Fruit fly (Drosophila melanogaster) whole organism, wandering third instar larva: Measurements from ENCODE around the gene CG11905.

Source experiments
- Abd-B ChIP-seq: fragments of >200 bp; optimal IDR thresholded peaks from 2 replicates; lab custom pipeline; 2017; ENCODE audit warnings: missing biosample characterization, missing genetic modification characterization
- CG32264 ChIP-seq: fragments of 200-800 bp; sonication (Bioruptor generic); optimal IDR thresholded peaks from 2 replicates; lab custom pipeline; 2016; ENCODE audit warnings: missing biosample characterization, missing genetic modification characterization
- CG9705 ChIP-seq: fragments of 200-800 bp; sonication (Bioruptor generic); optimal IDR thresholded peaks from 2 replicates; lab custom pipeline; 2018; ENCODE audit warnings: missing biosample characterization, mild to moderate bottlenecking, missing genetic modification characterization
- CrebA ChIP-seq: fragments of 200-800 bp; sonication (Bioruptor generic); optimal IDR thresholded peaks from 2 replicates; lab custom pipeline; 2016; ENCODE audit warnings: missing biosample characterization, mild to moderate bottlenecking, missing genetic modification characterization, borderline replicate concordance
- Dfd ChIP-seq: fragments of >200 bp; optimal IDR thresholded peaks from 2 replicates; lab custom pipeline; 2017; ENCODE audit warnings: missing biosample characterization, missing genetic modification characterization
- Dif ChIP-seq: fragments of 200-275, 200-300 bp; sonication (Bioruptor generic); optimal IDR thresholded peaks from 2 replicates; lab custom pipeline; 2018; ENCODE audit warnings: missing biosample characterization, missing genetic modification characterization; ENCODE audit not compliant: partially characterized antibody
- GATAd ChIP-seq: sonication (Bioruptor generic); optimal IDR thresholded peaks from 2 replicates; lab custom pipeline; 2016; ENCODE audit warnings: missing biosample characterization, missing genetic modification characterization
- Hnf4 ChIP-seq: fragments of 200-800 bp; sonication (Bioruptor generic); optimal IDR thresholded peaks from 2 replicates; lab custom pipeline; 2016; ENCODE audit warnings: missing biosample characterization, mild to moderate bottlenecking, missing genetic modification characterization
- Hr78 ChIP-seq: fragments of >200 bp; optimal IDR thresholded peaks from 2 replicates; lab custom pipeline; 2017; ENCODE audit warnings: missing biosample characterization, missing genetic modification characterization
- Hr83 ChIP-seq: fragments of 200-300 bp; sonication (Bioruptor generic); optimal IDR thresholded peaks from 2 replicates; lab custom pipeline; 2016; ENCODE audit warnings: missing biosample characterization, mild to moderate bottlenecking, missing genetic modification characterization, moderate library complexity; ENCODE audit not compliant: poor library complexity, severe bottlenecking
- Jra ChIP-seq: sonication (Bioruptor generic); optimal IDR thresholded peaks from 2 replicates; lab custom pipeline; 2016; ENCODE audit warnings: missing biosample characterization, missing genetic modification characterization
- Mio ChIP-seq: sonication (Bioruptor generic); optimal IDR thresholded peaks from 2 replicates; lab custom pipeline; 2016; ENCODE audit warnings: missing biosample characterization, missing genetic modification characterization
- Myc ChIP-seq: fragments of >200 bp; optimal IDR thresholded peaks from 2 replicates; lab custom pipeline; 2017
- N ChIP-seq: fragments of >200 bp; optimal IDR thresholded peaks from 2 replicates; lab custom pipeline; 2018; ENCODE audit warnings: missing biosample characterization, missing external identifiers, missing genetic modification characterization
- OdsH ChIP-seq: fragments of 200-800 bp; sonication (Bioruptor generic); optimal IDR thresholded peaks from 2 replicates; lab custom pipeline; 2016; ENCODE audit warnings: missing biosample characterization, mild to moderate bottlenecking, missing genetic modification characterization
- Rel ChIP-seq, 2 experiments: fragments of 200-800 bp; sonication (Bioruptor generic) in 1 of 2; optimal IDR thresholded peaks; 2 replicates in 1 of 2; 3 replicates in 1 of 2; lab custom pipeline; 2016 to 2019; ENCODE audit warnings: mild to moderate bottlenecking in 2 of 2, missing biosample characterization in 2 of 2, missing genetic modification characterization in 2 of 2, moderate library complexity in 1 of 2
- Sp1 ChIP-seq: fragments of 200-800 bp; sonication (Bioruptor generic); optimal IDR thresholded peaks from 3 replicates; lab custom pipeline; 2019; ENCODE audit warnings: missing biosample characterization, mild to moderate bottlenecking, missing genetic modification characterization, moderate library complexity
- brk ChIP-seq: fragments of 200-800 bp; sonication (Bioruptor generic); optimal IDR thresholded peaks from 2 replicates; lab custom pipeline; 2016; ENCODE audit warnings: missing biosample characterization, mild to moderate bottlenecking, missing genetic modification characterization
- dmrt93B ChIP-seq: fragments of 200-800 bp; sonication (Bioruptor generic); optimal IDR thresholded peaks from 2 replicates; lab custom pipeline; 2018; ENCODE audit warnings: missing biosample characterization, mild to moderate bottlenecking, missing genetic modification characterization
- dsf ChIP-seq: sonication (Bioruptor generic); optimal IDR thresholded peaks from 2 replicates; lab custom pipeline; 2016; ENCODE audit warnings: missing biosample characterization, missing genetic modification characterization, borderline replicate concordance
- ey ChIP-seq: fragments of 200-800 bp; sonication (Bioruptor generic); optimal IDR thresholded peaks from 2 replicates; lab custom pipeline; 2016; ENCODE audit warnings: missing biosample characterization, missing genetic modification characterization
- fru ChIP-seq: fragments of 200-800 bp; sonication (Bioruptor generic); optimal IDR thresholded peaks from 3 replicates; lab custom pipeline; 2016; ENCODE audit warnings: missing biosample characterization, mild to moderate bottlenecking, missing genetic modification characterization
- h ChIP-seq: fragments of 200-800 bp; sonication (Bioruptor generic); optimal IDR thresholded peaks from 3 replicates; lab custom pipeline; 2016; ENCODE audit warnings: missing biosample characterization, mild to moderate bottlenecking, missing genetic modification characterization
- jim ChIP-seq: fragments of 175-275, 200-325 bp; sonication (Bioruptor generic); optimal IDR thresholded peaks from 2 replicates; lab custom pipeline; 2016; ENCODE audit warnings: missing biosample characterization, mild to moderate bottlenecking, missing genetic modification characterization
- lola ChIP-seq: fragments of >200 bp; optimal IDR thresholded peaks from 2 replicates; lab custom pipeline; 2017; ENCODE audit warnings: missing biosample characterization, missing genetic modification characterization
- pan ChIP-seq: fragments of >200 bp; optimal IDR thresholded peaks from 2 replicates; lab custom pipeline; 2017
- rgr ChIP-seq: fragments of 200-800 bp; sonication (Bioruptor generic); optimal IDR thresholded peaks from 3 replicates; lab custom pipeline; 2016; ENCODE audit warnings: missing biosample characterization, mild to moderate bottlenecking, missing genetic modification characterization
- sage ChIP-seq: fragments of 200-800 bp; sonication (Bioruptor generic); optimal IDR thresholded peaks from 2 replicates; lab custom pipeline; 2016; ENCODE audit warnings: missing biosample characterization, mild to moderate bottlenecking, missing genetic modification characterization
- usp ChIP-seq: fragments of >200 bp; optimal IDR thresholded peaks from 2 replicates; lab custom pipeline; 2017; ENCODE audit warnings: missing biosample characterization, missing genetic modification characterization

The CG11905 gene

DNA sequence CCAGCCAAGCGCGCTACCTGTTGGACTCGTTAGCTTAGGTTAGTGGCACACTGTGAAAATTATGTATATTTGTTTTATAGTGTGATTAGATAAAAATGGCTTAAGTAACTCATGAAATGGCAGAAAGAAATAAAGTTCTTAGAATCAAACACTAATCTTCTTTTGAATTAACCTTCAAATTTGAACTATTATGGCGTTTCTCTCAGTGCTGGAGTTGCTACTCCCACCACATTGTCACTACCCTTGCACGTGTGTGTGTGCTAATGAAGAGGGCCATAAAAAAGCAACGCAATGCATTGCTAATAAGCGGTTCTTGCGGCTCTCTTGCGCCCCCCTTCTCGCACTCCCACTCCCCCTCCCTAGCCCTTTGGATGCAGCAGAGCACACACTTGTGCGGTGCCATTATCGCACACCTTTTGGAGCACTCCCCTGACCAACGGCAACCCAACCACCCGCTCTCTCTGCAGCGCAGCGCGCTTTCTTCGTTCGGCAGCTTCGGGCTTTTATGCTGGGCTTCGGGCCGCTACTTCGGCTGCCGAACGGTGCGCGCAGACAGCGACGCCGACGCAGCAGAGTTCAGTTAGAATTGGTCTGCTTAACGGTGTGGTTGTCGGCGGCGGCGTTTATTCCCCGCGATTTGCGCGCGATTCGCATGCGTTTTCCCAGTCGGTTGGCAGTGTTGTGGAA is 44.5 kb downstream of the CG11905 start (continued):
- TF ChIP-seq CrebA (no peak), dmrt93B (peak; percentile 37), Hr83 (peak; percentile 9), pan (no peak)

DNA sequence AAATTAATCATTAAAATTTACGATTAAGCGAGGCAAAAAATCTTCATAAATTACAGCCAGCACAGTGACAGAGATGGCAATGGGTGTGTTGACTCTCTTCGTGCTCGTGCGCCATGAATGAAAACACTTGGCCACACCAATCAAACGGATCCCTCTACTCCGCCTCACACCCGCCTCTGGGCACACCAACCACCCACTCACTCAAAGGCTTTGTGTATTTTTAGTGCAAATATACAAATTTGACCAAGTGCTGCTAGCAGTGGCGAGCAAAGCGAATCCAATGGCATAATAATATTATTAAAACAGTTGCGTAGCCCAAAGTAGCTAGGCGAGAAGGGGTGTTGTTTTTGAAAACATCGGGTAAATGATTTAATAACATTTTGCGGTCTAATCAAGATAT is 45.8 kb downstream of the CG11905 start:
- TF ChIP-seq jim (no peak), h (GFP tag; lab: Kevin White, UChicago) (peak; percentile 18)

DNA sequence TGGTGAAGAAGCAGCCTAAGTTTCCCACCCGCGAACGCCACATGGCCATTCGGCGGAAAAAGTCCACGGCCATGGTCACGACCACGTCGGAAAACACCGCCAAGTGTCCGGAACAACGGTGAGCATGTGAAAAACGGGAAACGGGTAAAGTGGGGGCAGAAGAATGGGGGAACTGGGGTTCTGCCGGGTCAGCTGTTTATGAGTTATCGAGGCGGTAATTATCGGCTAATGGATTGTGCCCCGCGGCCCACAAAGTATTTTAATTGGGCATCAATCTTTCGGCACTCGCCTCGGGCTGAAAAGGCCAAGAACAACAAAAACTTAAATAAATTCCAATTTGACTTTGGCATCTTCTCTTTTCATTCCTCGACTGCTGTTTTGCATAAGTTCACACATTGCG is 48.1 kb downstream of the CG11905 start:
- TF ChIP-seq Mio (no peak), lola (GFP tag; lab: Kevin White, UChicago) (no peak), Abd-B (GFP tag; lab: Kevin White, UChicago) (no peak)

DNA sequence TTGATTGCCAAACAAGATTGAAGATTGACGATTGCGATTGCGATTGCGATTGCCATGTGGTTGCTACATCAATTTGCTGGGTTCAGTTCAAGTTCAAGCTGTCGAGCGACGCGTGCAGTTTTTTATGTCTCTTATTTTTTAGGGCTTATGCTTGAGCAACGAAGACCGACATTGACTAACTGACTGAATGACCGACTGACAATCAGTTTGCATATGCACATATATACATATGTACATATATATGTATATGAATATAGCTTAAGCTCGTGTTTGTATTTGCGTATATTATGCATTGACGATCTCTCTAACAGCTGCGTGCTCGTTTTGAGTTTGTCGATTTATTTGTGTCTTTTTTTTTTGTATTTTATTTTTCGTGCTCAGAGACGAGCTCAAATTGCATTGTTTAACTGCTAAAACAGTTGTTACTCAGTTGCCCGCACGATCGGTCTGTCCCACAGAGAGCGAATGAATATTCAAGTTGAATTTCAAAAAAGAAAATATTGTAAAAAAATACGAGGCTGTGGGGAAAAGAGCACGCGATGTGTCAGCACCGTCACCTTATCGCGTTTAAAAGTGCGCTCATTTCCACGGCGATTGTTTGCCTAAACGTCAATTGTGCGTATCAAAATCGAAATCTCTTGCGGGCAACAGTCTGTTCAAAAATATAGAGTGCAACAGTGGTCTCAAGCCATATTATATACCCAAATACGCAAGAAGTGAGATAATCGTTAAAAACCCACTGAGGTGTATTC is 49.0 kb downstream of the CG11905 start:
- peak; percentile 5 for TF ChIP-seq fru (GFP tag; lab: Kevin White, UChicago)
- TF ChIP-seq sage (GFP tag; lab: Kevin White, UChicago), result no peak
- TF ChIP-seq GATAd (GFP tag; lab: Kevin White, UChicago), result no peak
- no peak for TF ChIP-seq Abd-B (GFP tag; lab: Kevin White, UChicago)
- TF ChIP-seq Hnf4 (GFP tag; lab: Kevin White, UChicago), result peak; percentile 10
- no peak for TF ChIP-seq Myc
- no peak for TF ChIP-seq lola (GFP tag; lab: Kevin White, UChicago)
- peak; percentile 18 for TF ChIP-seq h (GFP tag; lab: Kevin White, UChicago)
- no peak for TF ChIP-seq Rel (GFP tag; optimal IDR thresholded peaks at IDR 0.05; lab: Kevin White, UChicago)
- TF ChIP-seq Rel (tag; optimal IDR thresholded peaks at IDR 0.05; lab: Kevin White, UChicago), result peak; percentile 9
- no peak for TF ChIP-seq OdsH (GFP tag; lab: Kevin White, UChicago)
- no peak for TF ChIP-seq N (GFP tag; lab: Kevin White, UChicago)
- peak; percentile 27 for TF ChIP-seq Sp1
- TF ChIP-seq, all 38 proteins: peak for 5

DNA sequence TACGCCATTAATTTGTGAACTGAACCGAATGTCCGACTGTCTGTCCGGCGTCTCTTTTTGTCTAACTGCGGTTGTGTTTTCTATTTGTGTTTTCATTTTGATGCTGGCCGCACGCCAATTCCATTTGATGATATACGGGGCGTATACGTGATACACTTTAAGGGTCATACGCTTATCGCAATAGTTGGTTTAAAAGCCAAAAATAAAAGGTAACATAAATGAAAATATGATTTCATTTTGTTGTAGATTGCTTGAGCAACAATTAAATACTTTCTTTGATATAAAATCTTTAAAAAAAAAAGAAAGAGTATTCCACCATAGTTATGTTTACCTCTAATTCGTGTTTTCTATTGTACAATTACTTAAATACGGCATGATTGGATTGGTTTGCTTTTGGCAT is 50.3 kb downstream of the CG11905 start:
- TF ChIP-seq CG32264 (no peak), sage (GFP tag; lab: Kevin White, UChicago) (no peak), dmrt93B (no peak), fru (GFP tag; lab: Kevin White, UChicago) (no peak), rgr (GFP tag; lab: Kevin White, UChicago) (no peak), CG9705 (no peak), dsf (no peak), Abd-B (GFP tag; lab: Kevin White, UChicago) (no peak), ey (no peak), Dfd (GFP tag; lab: Kevin White, UChicago) (no peak), Jra (GFP tag; lab: Kevin White, UChicago) (no peak), OdsH (GFP tag; lab: Kevin White, UChicago) (no peak), Rel (GFP tag; optimal IDR thresholded peaks at IDR 0.05; lab: Kevin White, UChicago) (no peak), Rel (tag; optimal IDR thresholded peaks at IDR 0.05; lab: Kevin White, UChicago) (no peak), h (GFP tag; lab: Kevin White, UChicago) (no peak), brk (GFP tag; lab: Kevin White, UChicago) (no peak), usp (GFP tag; lab: Kevin White, UChicago) (no peak), Hr78 (GFP tag; lab: Kevin White, UChicago) (no peak), Myc (no peak), Sp1 (no peak), Dif (GFP tag; lab: Kevin White, UChicago) (no peak)

DNA sequence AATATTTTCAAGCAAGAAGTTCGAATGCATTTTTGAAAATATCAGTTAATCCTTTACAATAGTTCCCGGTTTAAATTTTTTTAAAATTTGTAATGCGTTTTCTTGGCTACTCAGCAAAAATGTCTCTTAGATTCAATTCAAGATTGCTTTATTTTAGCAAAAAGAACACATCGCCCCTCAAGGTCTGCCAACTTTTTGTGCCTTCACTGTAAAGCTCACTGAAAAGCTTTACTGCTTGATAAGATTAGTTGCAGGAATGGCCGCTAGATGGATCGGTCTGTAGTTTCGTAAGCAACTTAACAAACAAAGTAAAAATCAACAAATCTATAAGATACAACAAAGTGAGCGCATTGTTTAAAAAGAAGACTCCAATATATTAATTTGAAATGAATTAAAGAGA is 51.3 kb downstream of the CG11905 start:
- no peak for TF ChIP-seq CrebA
- peak; percentile 5 for TF ChIP-seq Hnf4 (GFP tag; lab: Kevin White, UChicago)
